Worm (Caenorhabditis elegans): Measurements from ENCODE around the gene srd-40.

srd-40 gene

DNA sequence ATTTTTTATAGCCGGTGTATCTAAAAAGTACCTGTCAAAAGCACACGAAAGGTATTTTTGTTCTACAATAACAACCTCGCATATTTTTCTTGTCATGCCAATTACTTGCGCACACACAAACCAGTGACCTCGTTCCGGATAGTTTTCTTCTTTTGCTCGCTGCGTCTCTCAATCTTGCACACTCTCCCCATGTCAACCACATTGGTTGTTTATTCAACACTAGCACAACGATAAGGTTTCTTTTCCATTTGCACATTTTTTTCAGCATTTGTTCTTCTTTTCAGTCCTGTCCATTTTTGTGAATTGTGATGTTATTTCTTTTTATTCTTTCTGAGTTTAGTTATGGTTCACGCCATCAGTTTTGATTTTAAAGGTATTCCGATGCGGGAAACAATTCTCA, 26.7 kb downstream of the srd-40 start, which contains the start of gene F42F12.3:
Gene F42F12.3, plus strand, starts transcription at position 372 of the 400 bp plus-strand sequence.
- TF ChIP-seq nhr-84 (tag; optimal IDR thresholded peaks at IDR 0.05) (no peak), unc-30 (tag; optimal IDR thresholded peaks at IDR 0.05) (no peak), lin-14 (GFP tag; optimal IDR thresholded peaks at IDR 0.05) (peak; percentile 28)

DNA sequence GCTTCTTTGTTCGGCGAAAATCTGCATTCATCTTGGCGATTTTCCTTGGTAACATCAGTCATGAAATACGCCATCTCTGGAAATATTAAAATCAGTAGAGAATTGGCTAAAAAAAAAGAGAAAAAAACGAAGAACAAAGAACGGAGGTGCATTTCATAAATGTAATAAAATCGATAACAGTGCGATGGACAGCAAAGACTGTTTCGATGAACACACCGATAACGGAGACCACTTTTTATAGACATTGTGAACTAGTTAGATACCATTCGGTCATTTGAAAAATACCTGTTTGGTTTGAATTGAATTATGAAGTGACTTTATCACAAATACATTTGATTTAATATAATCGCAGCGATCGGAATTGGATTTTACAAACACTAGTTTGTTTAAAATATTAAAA, 29.3 kb downstream of the srd-40 start, which contains the start of gene F42F12.4:
Gene F42F12.4, minus strand, starts transcription at position 76 of the 400 bp plus-strand sequence.
- TF ChIP-seq unc-30 (tag; optimal IDR thresholded peaks at IDR 0.05) (no peak), nhr-77 (tag; optimal IDR thresholded peaks at IDR 0.05) (no peak), nhr-85 (tag) (peak; percentile 51)

- no peak for TF ChIP-seq nhr-76 (tag; optimal IDR thresholded peaks at IDR 0.05)
- TF ChIP-seq dpl-1 (GFP tag; optimal IDR thresholded peaks at IDR 0.05) = no peak
Measured at ce11 chrX:12356581-12356980, 33.0 kb downstream of the srd-40 start, which contains the start of gene nspc-12. Gene nspc-12, minus strand, starts transcription at chrX:12356681.

DNA sequence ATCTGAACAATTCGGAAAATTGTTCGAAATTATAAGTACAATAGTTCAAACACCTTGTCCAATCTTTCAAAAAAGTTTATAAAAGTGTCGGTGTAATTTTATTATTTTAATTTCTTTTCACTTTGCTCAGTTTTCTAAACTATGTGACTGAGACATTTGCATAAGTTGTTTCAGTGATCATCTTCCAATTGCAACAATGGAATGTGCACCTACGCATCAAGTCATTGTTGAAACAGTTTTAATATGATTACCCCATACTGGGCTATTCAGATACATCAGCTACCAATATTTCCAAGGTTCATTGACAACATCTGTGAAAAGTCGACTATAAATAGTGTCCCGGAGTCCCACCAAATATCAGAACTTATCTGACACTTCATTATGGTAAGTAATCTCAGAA, 33.6 kb downstream of the srd-40 start, which contains the start of gene nspc-13:
Gene nspc-13, plus strand, starts transcription at position 301 of the 400 bp plus-strand sequence.
- TF ChIP-seq nhr-19 (GFP tag; conservative IDR thresholded peaks at IDR 0.05) (no peak), hpl-2 (GFP tag; optimal IDR thresholded peaks at IDR 0.05) (no peak), irx-1 (tag; optimal IDR thresholded peaks at IDR 0.05) (no peak), hlh-4 (tag; optimal IDR thresholded peaks at IDR 0.05) (no peak), lsy-2 (tag; optimal IDR thresholded peaks at IDR 0.05) (no peak)

ce11 chrX:12358957-12359356, 35.4 kb downstream of the srd-40 start, which contains the start of gene nspc-14:
Gene nspc-14, minus strand, starts transcription at chrX:12359057.
- TF ChIP-seq lin-13 (GFP tag; optimal IDR thresholded peaks at IDR 0.05) = no peak
- no peak for TF ChIP-seq mef-2 (tag; optimal IDR thresholded peaks at IDR 0.05)
- TF ChIP-seq nhr-71 (tag; optimal IDR thresholded peaks at IDR 0.05) = no peak
- no peak for TF ChIP-seq nhr-11 (tag; optimal IDR thresholded peaks at IDR 0.05)
- TF ChIP-seq nhr-28 (tag; optimal IDR thresholded peaks at IDR 0.05) = no peak
- no peak for TF ChIP-seq xbp-1 (tag; optimal IDR thresholded peaks at IDR 0.05)
- no peak for TF ChIP-seq zag-1 (tag; optimal IDR thresholded peaks at IDR 0.05)
- no peak for TF ChIP-seq rnt-1 (tag; optimal IDR thresholded peaks at IDR 0.05)
- TF ChIP-seq tbx-2 (tag; optimal IDR thresholded peaks at IDR 0.05) = no peak
- TF ChIP-seq alr-1 (tag; optimal IDR thresholded peaks at IDR 0.05; ENCODE audit: borderline replicate concordance) = no peak
- TF ChIP-seq fkh-8 (tag; optimal IDR thresholded peaks at IDR 0.05) = no peak
- TF ChIP-seq egl-13 (tag; optimal IDR thresholded peaks at IDR 0.05) = no peak
- TF ChIP-seq nhr-237 (tag; optimal IDR thresholded peaks at IDR 0.05) = no peak
- TF ChIP-seq hpl-2 (GFP tag; optimal IDR thresholded peaks at IDR 0.05) = no peak
- TF ChIP-seq ztf-4 (tag; optimal IDR thresholded peaks at IDR 0.05) = no peak
- TF ChIP-seq skn-1 (tag; optimal IDR thresholded peaks at IDR 0.05) = no peak
- no peak for TF ChIP-seq tlp-1 (tag; optimal IDR thresholded peaks at IDR 0.05)

DNA sequence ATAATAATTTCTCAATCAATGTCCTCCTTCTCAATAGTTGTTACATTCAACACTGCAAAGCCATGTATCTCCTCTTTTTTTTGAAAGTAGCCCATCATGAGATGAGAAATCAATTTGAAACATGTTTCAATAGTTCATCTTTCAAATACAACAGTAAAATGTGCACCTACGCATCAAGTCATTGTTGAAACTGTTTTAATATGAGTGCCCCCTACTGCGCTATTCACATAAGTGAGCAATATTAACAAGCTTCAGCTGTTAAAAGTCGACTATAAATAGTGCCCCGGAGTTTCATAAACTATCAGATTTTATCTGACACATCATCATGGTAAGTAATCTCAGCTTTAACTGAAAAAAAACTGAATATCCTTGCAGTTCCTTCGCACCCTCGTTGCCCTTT, 36.9 kb downstream of the srd-40 start, which contains the start of the genes nspc-15 and F19H6.6:
Gene nspc-15, plus strand, starts transcription at position 301 of the 400 bp plus-strand sequence.
Gene F19H6.6, plus strand, starts transcription at position 384 of the 400 bp plus-strand sequence.
- TF ChIP-seq efl-1 (optimal IDR thresholded peaks at IDR 0.05) (no peak), efl-1 (GFP tag; optimal IDR thresholded peaks at IDR 0.05 in 1 of 2) (no peak), nhr-11 (tag; optimal IDR thresholded peaks at IDR 0.05) (no peak), nhr-71 (tag; optimal IDR thresholded peaks at IDR 0.05) (no peak), egl-27 (tag; optimal IDR thresholded peaks at IDR 0.05) (no peak), hlh-17 (GFP tag; optimal IDR thresholded peaks at IDR 0.05; ENCODE audit: borderline replicate concordance) (no peak), ceh-63 (GFP tag; optimal IDR thresholded peaks at IDR 0.05) (no peak)
